Worm (Caenorhabditis elegans) whole organism, early embryonic: ENCODE data around the gene fbxa-106.

Source experiments
- F13C5.2 ChIP-seq: sonication (generic microtip); optimal IDR thresholded peaks from 2 replicates; lab custom pipeline; 2017; ENCODE audit warnings: mild to moderate bottlenecking, missing genetic modification characterization, inconsistent platforms, missing compliant biosample characterization
- ama-1 ChIP-seq: fragments of 150-350 bp; optimal IDR thresholded peaks from 2 replicates; lab custom pipeline; 2014
- ceh-13 ChIP-seq: fragments of 200-800 bp; sonication (Bioruptor generic); optimal IDR thresholded peaks from 2 replicates; lab custom pipeline; 2018; ENCODE audit warnings: mild to moderate bottlenecking, missing genetic modification characterization, missing compliant biosample characterization
- ceh-36 ChIP-seq: sonication (generic microtip); optimal IDR thresholded peaks from 2 replicates; lab custom pipeline; 2016; ENCODE audit warnings: missing genetic modification characterization, inconsistent platforms, missing compliant biosample characterization
- ets-7 ChIP-seq: sonication (generic microtip); optimal IDR thresholded peaks from 2 replicates; lab custom pipeline; 2016; ENCODE audit warnings: missing genotype, missing genetic modification characterization, missing compliant biosample characterization
- flt-1 ChIP-seq: fragments of 200-800 bp; sonication (Bioruptor generic); IDR thresholded peaks from 2 replicates; pipeline ENCODE4 v1.3.6; 2022; ENCODE audit warnings: missing genetic modification characterization, missing compliant biosample characterization
- hmbx-1 ChIP-seq: sonication (generic microtip); optimal IDR thresholded peaks from 2 replicates; lab custom pipeline; 2016; ENCODE audit warnings: mild to moderate bottlenecking, missing genetic modification characterization, missing compliant biosample characterization
- hmg-4 ChIP-seq: fragments of 200-800 bp; sonication (Bioruptor generic); optimal IDR thresholded peaks from 2 replicates; lab custom pipeline; 2018; ENCODE audit warnings: mild to moderate bottlenecking, missing genetic modification characterization, missing compliant biosample characterization
- scrt-1 ChIP-seq: fragments of 200-800 bp; sonication (Bioruptor generic); IDR thresholded peaks from 2 replicates; pipeline ENCODE4 v1.3.6; 2022; ENCODE audit warnings: missing genetic modification characterization, missing compliant biosample characterization
- tbx-11 ChIP-seq: fragments of 200-800 bp; sonication (Bioruptor generic); IDR thresholded peaks from 2 replicates; pipeline ENCODE4 v1.3.6; 2022; ENCODE audit warnings: missing genetic modification characterization, missing compliant biosample characterization
- tbx-37 ChIP-seq: fragments of 200-800 bp; sonication (Bioruptor generic); conservative IDR thresholded peaks from 2 replicates; pipeline ENCODE4 v1.3.6; 2022; ENCODE audit warnings: missing genetic modification reagents, missing genetic modification characterization, missing compliant biosample characterization

DNA sequence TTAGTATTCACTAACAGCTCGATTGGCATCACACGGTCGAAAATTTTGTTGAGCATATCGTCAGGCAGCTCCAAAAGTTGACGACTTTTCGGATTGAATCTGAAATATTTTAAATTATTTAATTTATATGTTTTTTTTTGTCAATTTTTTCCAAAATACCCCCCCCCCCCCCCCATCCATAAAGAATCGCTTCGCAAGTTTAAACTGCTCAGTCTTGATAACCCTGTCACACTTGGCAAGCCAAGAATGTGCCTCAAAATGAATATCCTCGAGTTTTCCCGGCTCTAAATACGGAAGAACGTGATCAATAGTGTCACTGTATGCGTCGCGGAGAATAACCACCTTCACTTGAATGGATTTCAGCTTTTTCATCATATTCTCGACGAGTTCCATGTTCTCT lies 48.2 kb upstream of the fbxa-106 start, which contains the start of gene Y37H2A.18:
- TF ChIP-seq F13C5.2 (tag; lab: Kevin White, UChicago) (no peak), flt-1 (no peak), scrt-1 (GFP tag; lab: Robert Waterston, UW) (no peak), hmg-4 (GFP tag; lab: Kevin White, UChicago) (no peak), ama-1 (no peak), ceh-13 (GFP tag; lab: Kevin White, UChicago) (no peak), hmbx-1 (no peak), tbx-11 (GFP tag; lab: Robert Waterston, UW) (no peak), tbx-37 (no peak), ets-7 (tag; lab: Kevin White, UChicago) (no peak), ceh-36 (no peak)
